Fruit fly (Drosophila melanogaster): Measurements from ENCODE around the gene CG11970.

dm6 chr3R:8939750-8940149 is 44.8 kb upstream of the CG11970 start:
- TF ChIP-seq fru (GFP tag; optimal IDR thresholded peaks at IDR 0.05), result no peak
- no peak for TF ChIP-seq Vsx2 (GFP tag; optimal IDR thresholded peaks at IDR 0.05; ENCODE audit: partially characterized antibody)

All from whole organism, wandering third instar larva.